Fruit fly (Drosophila melanogaster): Measurements from ENCODE around the gene eya.

DNA sequence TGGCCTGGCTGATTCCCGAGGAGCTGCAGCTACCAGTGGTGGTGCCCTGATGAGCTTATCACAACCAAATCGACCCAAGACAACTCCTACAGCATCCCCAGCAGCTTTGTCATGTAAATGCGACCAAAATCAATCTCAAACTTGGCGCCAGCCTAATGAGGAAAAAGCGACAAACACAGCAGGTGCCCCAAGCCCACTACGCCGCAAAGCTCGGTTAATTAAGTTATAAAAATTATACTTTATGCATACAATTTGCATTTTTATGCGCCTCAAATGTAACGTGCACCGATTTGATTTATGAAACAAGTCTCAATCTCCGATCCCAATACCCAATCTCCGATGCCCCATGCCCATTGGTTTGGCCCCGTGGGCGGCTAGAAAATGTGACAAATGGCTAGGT is 4.0 kb upstream of the eya start:
- no peak for TF ChIP-seq Smox (GFP tag; optimal IDR thresholded peaks at IDR 0.05)
- TF ChIP-seq CG8119 (GFP tag; IDR thresholded peaks at IDR 0.05), result no peak
- no peak for TF ChIP-seq fd59A (GFP tag; optimal IDR thresholded peaks at IDR 0.05)
- TF ChIP-seq CG11902 (GFP tag; optimal IDR thresholded peaks at IDR 0.05), result no peak
- TF ChIP-seq Lpt (GFP tag; optimal IDR thresholded peaks at IDR 0.05), result no peak
- TF ChIP-seq Sox102F (GFP tag; optimal IDR thresholded peaks at IDR 0.05), result no peak
- TF ChIP-seq salr (GFP tag; optimal IDR thresholded peaks at IDR 0.05), result no peak
- no peak for TF ChIP-seq Sox14 (GFP tag; optimal IDR thresholded peaks at IDR 0.05)
- no peak for TF ChIP-seq Sox15 (GFP tag; optimal IDR thresholded peaks at IDR 0.05)
- TF ChIP-seq CG15336 (GFP tag; IDR thresholded peaks at IDR 0.05), result no peak
- no peak for TF ChIP-seq cyc (GFP tag; optimal IDR thresholded peaks at IDR 0.05)
- TF ChIP-seq pdm3 (GFP tag; optimal IDR thresholded peaks at IDR 0.05), result no peak
- no peak for TF ChIP-seq Met (GFP tag; optimal IDR thresholded peaks at IDR 0.05)
- TF ChIP-seq topi (GFP tag; optimal IDR thresholded peaks at IDR 0.05), result no peak

Measured in whole organism, prepupa.